Worm (Caenorhabditis elegans) whole organism, mixed stage, embryonic: ENCODE measurements around the gene ckb-1.

Source experiments
- blmp-1 ChIP-seq: fragments of 150-350 bp; optimal IDR thresholded peaks from 2 replicates; lab custom pipeline; 2014; ENCODE audit warnings: missing biosample characterization, missing genetic modification characterization
- drap-1 ChIP-seq: fragments of 200-800 bp; sonication (Bioruptor generic); optimal IDR thresholded peaks from 3 replicates; lab custom pipeline; 2018; ENCODE audit warnings: mild to moderate bottlenecking, missing genetic modification characterization, missing compliant biosample characterization
- elt-3 ChIP-seq: fragments of 150-350 bp; optimal IDR thresholded peaks from 2 replicates; lab custom pipeline; 2014; ENCODE audit warnings: missing biosample characterization, missing genetic modification characterization
- mab-5 ChIP-seq: fragments of 150-350 bp; optimal IDR thresholded peaks from 2 replicates; lab custom pipeline; 2014; ENCODE audit warnings: missing biosample characterization, missing genetic modification characterization
- nhr-76 ChIP-seq: sonication (generic microtip); optimal IDR thresholded peaks from 2 replicates; lab custom pipeline; 2017; ENCODE audit warnings: missing biosample characterization, missing genetic modification characterization
- pha-4 ChIP-seq: fragments of 150-350 bp; optimal IDR thresholded peaks from 2 replicates; lab custom pipeline; 2018; ENCODE audit warnings: missing biosample characterization, missing genetic modification reagents, missing genetic modification characterization
- unc-62 ChIP-seq: fragments of 150-350 bp; optimal IDR thresholded peaks from 2 replicates; lab custom pipeline; 2014; ENCODE audit warnings: missing biosample characterization, missing genetic modification reagents, missing genetic modification characterization

- TF ChIP-seq blmp-1 (tag; lab: Kevin White, UChicago) (no peak), nhr-76 (tag; lab: Kevin White, UChicago) (no peak), unc-62 (GFP tag; lab: Kevin White, UChicago) (no peak), mab-5 (tag; lab: Kevin White, UChicago) (no peak), drap-1 (GFP tag; lab: Kevin White, UChicago) (no peak), pha-4 (tag; lab: Kevin White, UChicago) (no peak), elt-3 (tag; lab: Kevin White, UChicago) (no peak)
Observed at ce11 chrIII:4381343-4381742, 16.3 kb downstream of the ckb-1 start, which contains the start of gene pals-27.
